Fruit fly (Drosophila melanogaster) whole organism, embryonic: ENCODE results near the gene CG7483.
A peak's percentile ranks its signal among the peaks of the same experiment; 100 is the strongest.

Experiments used
- Adf1 ChIP-seq: fragments of 200-800 bp; sonication (Bioruptor generic); IDR thresholded peaks from 2 replicates; pipeline ENCODE4 v1.3.6; 2022; ENCODE audit warnings: missing biosample characterization, missing genetic modification characterization
- Atf-2 ChIP-seq: fragments of 200-800 bp; sonication (Bioruptor generic); optimal IDR thresholded peaks from 2 replicates; lab custom pipeline; 2016; ENCODE audit warnings: missing biosample characterization, missing genetic modification characterization
- B-H2 ChIP-seq: fragments of 200-800 bp; sonication (Bioruptor generic); optimal IDR thresholded peaks from 2 replicates; lab custom pipeline; 2018; ENCODE audit warnings: missing biosample characterization, mild to moderate bottlenecking, missing genetic modification characterization
- Bdp1 ChIP-seq: fragments of 200-800 bp; sonication (Bioruptor generic); optimal IDR thresholded peaks from 3 replicates; lab custom pipeline; 2016; ENCODE audit warnings: missing biosample characterization, missing genetic modification characterization
- Blimp-1 ChIP-seq: fragments of 200-800 bp; sonication (Bioruptor generic); optimal IDR thresholded peaks from 3 replicates; lab custom pipeline; 2018; ENCODE audit warnings: missing biosample characterization, missing genetic modification characterization, mild to moderate bottlenecking, moderate library complexity, missing genetic modification reagents
- CG10321 ChIP-seq: fragments of 200-800 bp; sonication (Bioruptor generic); IDR thresholded peaks from 2 replicates; pipeline ENCODE4 v1.3.6; 2022; ENCODE audit warnings: missing biosample characterization, missing genetic modification characterization
- CG11085 ChIP-seq: fragments of 200-800 bp; sonication (Bioruptor generic); IDR thresholded peaks from 2 replicates; pipeline ENCODE4 v1.3.6; 2022; ENCODE audit warnings: missing biosample characterization, missing genetic modification characterization
- CG11560 ChIP-seq: fragments of 200-800 bp; sonication (Bioruptor generic); IDR thresholded peaks from 3 replicates; pipeline ENCODE4 v1.3.6; 2022; ENCODE audit warnings: missing biosample characterization, missing genetic modification characterization
- CG13287 ChIP-seq: fragments of 200-800 bp; sonication (Bioruptor generic); IDR thresholded peaks from 2 replicates; pipeline ENCODE4 v1.3.6; 2022; ENCODE audit warnings: missing biosample characterization, missing genetic modification characterization; ENCODE audit not compliant: partially characterized antibody
- CG14441 ChIP-seq: fragments of 200-800 bp; sonication (Bioruptor generic); IDR thresholded peaks from 2 replicates; pipeline ENCODE4 v1.3.6; 2022; ENCODE audit warnings: missing biosample characterization, missing genetic modification characterization
- CG15269 ChIP-seq: fragments of 200-800 bp; sonication (Bioruptor generic); optimal IDR thresholded peaks from 2 replicates; lab custom pipeline; 2018; ENCODE audit warnings: missing biosample characterization, mild to moderate bottlenecking, missing genetic modification characterization, moderate library complexity
- CG1529 ChIP-seq: fragments of 200-800 bp; sonication (Bioruptor generic); optimal IDR thresholded peaks from 3 replicates; lab custom pipeline; 2018; ENCODE audit warnings: missing biosample characterization, missing genetic modification characterization
- CG1603 ChIP-seq: fragments of 200-800 bp; sonication (Bioruptor generic); optimal IDR thresholded peaks from 2 replicates; lab custom pipeline; 2019; ENCODE audit warnings: missing biosample characterization, mild to moderate bottlenecking, missing genetic modification characterization, moderate library complexity
- CG16815 ChIP-seq: fragments of 200-800 bp; sonication (Bioruptor generic); optimal IDR thresholded peaks from 3 replicates; lab custom pipeline; 2017; ENCODE audit warnings: missing biosample characterization, mild to moderate bottlenecking, missing genetic modification characterization
- CG17361 ChIP-seq: fragments of 200-800 bp; sonication (Bioruptor generic); IDR thresholded peaks from 3 replicates; pipeline ENCODE4 v1.3.6; 2022; ENCODE audit warnings: missing biosample characterization, missing genetic modification characterization
- CG17829 ChIP-seq: fragments of 200-800 bp; optimal IDR thresholded peaks from 2 replicates; lab custom pipeline; 2019; ENCODE audit warnings: missing biosample characterization, mild to moderate bottlenecking, missing genetic modification characterization, moderate library complexity
- CG2889 ChIP-seq: fragments of 200-800 bp; sonication (Bioruptor generic); IDR thresholded peaks from 3 replicates; pipeline ENCODE4 v1.3.6; 2022; ENCODE audit warnings: missing biosample characterization, missing genetic modification characterization
- CG31388 ChIP-seq: fragments of 200-800 bp; sonication (Bioruptor generic); optimal IDR thresholded peaks from 2 replicates; lab custom pipeline; 2016; ENCODE audit warnings: missing biosample characterization, missing genetic modification characterization
- CG42726 ChIP-seq: fragments of 200-800 bp; sonication (Bioruptor generic); IDR thresholded peaks from 2 replicates; pipeline ENCODE4 v1.3.6; 2022; ENCODE audit warnings: missing biosample characterization, missing genetic modification characterization; ENCODE audit not compliant: partially characterized antibody
- CG6654 ChIP-seq: fragments of 200-800 bp; sonication (Bioruptor generic); optimal IDR thresholded peaks from 2 replicates; lab custom pipeline; 2017; ENCODE audit warnings: missing biosample characterization, mild to moderate bottlenecking, missing genetic modification characterization
- CG6813 ChIP-seq: fragments of 200-800 bp; sonication (Bioruptor generic); optimal IDR thresholded peaks from 2 replicates; lab custom pipeline; 2017; ENCODE audit warnings: missing biosample characterization, missing genetic modification characterization, mild to moderate bottlenecking, moderate library complexity, missing genetic modification reagents
- CG8359 ChIP-seq: fragments of 200-800 bp; sonication (Bioruptor generic); optimal IDR thresholded peaks from 2 replicates; lab custom pipeline; 2017; ENCODE audit warnings: missing biosample characterization, mild to moderate bottlenecking, missing genetic modification characterization, borderline replicate concordance
- CG8924 ChIP-seq: fragments of 200-800 bp; optimal IDR thresholded peaks from 3 replicates; lab custom pipeline; 2019; ENCODE audit warnings: missing biosample characterization, mild to moderate bottlenecking, missing genetic modification characterization, moderate library complexity
- CG9437 ChIP-seq: fragments of 200-800 bp; sonication (Bioruptor generic); optimal IDR thresholded peaks from 2 replicates; lab custom pipeline; 2018; ENCODE audit warnings: missing biosample characterization, mild to moderate bottlenecking, missing genetic modification characterization
- CTCF ChIP-seq: fragments of 200-800 bp; sonication (Bioruptor generic); optimal IDR thresholded peaks from 2 replicates; lab custom pipeline; 2017; ENCODE audit warnings: missing biosample characterization, mild to moderate bottlenecking, missing genetic modification characterization, moderate library complexity
- CoRest ChIP-seq: fragments of 200-800 bp; sonication (Bioruptor generic); optimal IDR thresholded peaks from 3 replicates; lab custom pipeline; 2018; ENCODE audit warnings: missing biosample characterization, mild to moderate bottlenecking, missing genetic modification characterization, moderate library complexity
- D19A ChIP-seq: fragments of 200-800 bp; optimal IDR thresholded peaks from 3 replicates; lab custom pipeline; 2019; ENCODE audit warnings: missing biosample characterization, mild to moderate bottlenecking, missing genetic modification characterization, moderate library complexity
- Dbx ChIP-seq: fragments of 200-800 bp; sonication (Bioruptor generic); IDR thresholded peaks from 3 replicates; pipeline ENCODE4 v1.3.6; 2022; ENCODE audit warnings: missing biosample characterization, missing genetic modification characterization
- Drgx ChIP-seq: fragments of 200-800 bp; sonication (Bioruptor generic); IDR thresholded peaks from 2 replicates; pipeline ENCODE4 v1.3.6; 2022; ENCODE audit warnings: missing biosample characterization, missing genetic modification characterization
- E2f1 ChIP-seq: fragments of 200-800 bp; sonication (Bioruptor generic); IDR thresholded peaks from 2 replicates; pipeline ENCODE4 v1.3.6; 2022; ENCODE audit warnings: missing biosample characterization, missing genetic modification characterization
- H15 ChIP-seq: fragments of 200-800 bp; sonication (Bioruptor generic); IDR thresholded peaks from 3 replicates; pipeline ENCODE4 v1.3.6; 2022; ENCODE audit warnings: missing biosample characterization, missing genetic modification characterization
- MTF-1 ChIP-seq: fragments of 200-800 bp; sonication (Bioruptor generic); optimal IDR thresholded peaks from 2 replicates; lab custom pipeline; 2018; ENCODE audit warnings: missing biosample characterization, mild to moderate bottlenecking, missing genetic modification characterization, borderline replicate concordance
- Mad ChIP-seq: fragments of 200-800 bp; sonication (Bioruptor generic); optimal IDR thresholded peaks from 2 replicates; lab custom pipeline; 2016; ENCODE audit warnings: missing biosample characterization, missing genetic modification characterization
- Mes4 ChIP-seq: fragments of 200-800 bp; sonication (Bioruptor generic); optimal IDR thresholded peaks from 2 replicates; lab custom pipeline; 2016; ENCODE audit warnings: missing biosample characterization, missing genetic modification characterization
- Sin3A ChIP-seq: fragments of >200 bp; optimal IDR thresholded peaks from 2 replicates; lab custom pipeline; 2018
- chinmo ChIP-seq: fragments of 200-800 bp; sonication (Bioruptor generic); IDR thresholded peaks from 4 replicates; pipeline ENCODE4 v1.3.6; 2022; ENCODE audit warnings: missing biosample characterization, missing genetic modification characterization; ENCODE audit not compliant: partially characterized antibody
- corto ChIP-seq: fragments of 200-800 bp; sonication (Bioruptor generic); optimal IDR thresholded peaks from 2 replicates; lab custom pipeline; 2016; ENCODE audit warnings: missing biosample characterization, mild to moderate bottlenecking, missing genetic modification characterization, moderate library complexity
- dmrt99B ChIP-seq: fragments of 200-800 bp; sonication (Bioruptor generic); optimal IDR thresholded peaks from 2 replicates; lab custom pipeline; 2018; ENCODE audit warnings: missing biosample characterization, mild to moderate bottlenecking, missing genetic modification characterization, moderate library complexity
- eve ChIP-seq, 2 experiments: fragments of >200 bp; optimal IDR thresholded peaks; 2 replicates each; lab custom pipeline; 2017; ENCODE audit warnings: missing biosample characterization in 2 of 2, missing genetic modification characterization in 2 of 2
- fd3F ChIP-seq: fragments of 200-800 bp; sonication (Bioruptor generic); optimal IDR thresholded peaks from 2 replicates; lab custom pipeline; 2018; ENCODE audit warnings: missing biosample characterization, mild to moderate bottlenecking, missing genetic modification characterization, moderate library complexity
- gcm ChIP-seq: fragments of 200-800 bp; sonication (Bioruptor generic); optimal IDR thresholded peaks from 2 replicates; lab custom pipeline; 2019; ENCODE audit warnings: missing biosample characterization, mild to moderate bottlenecking, missing genetic modification characterization, moderate library complexity
- jing ChIP-seq: fragments of 200-800 bp; sonication (Bioruptor generic); optimal IDR thresholded peaks from 2 replicates; lab custom pipeline; 2018; ENCODE audit warnings: missing biosample characterization, mild to moderate bottlenecking, missing genetic modification characterization
- mirr ChIP-seq: fragments of 200-800 bp; sonication (Bioruptor generic); optimal IDR thresholded peaks from 3 replicates; lab custom pipeline; 2018; ENCODE audit warnings: missing biosample characterization, mild to moderate bottlenecking, missing genetic modification characterization
- nerfin-1 ChIP-seq: fragments of 200-800 bp; sonication (Bioruptor generic); optimal IDR thresholded peaks from 3 replicates; lab custom pipeline; 2019; ENCODE audit warnings: missing biosample characterization, mild to moderate bottlenecking, missing genetic modification characterization, moderate library complexity
- onecut ChIP-seq: fragments of 200-800 bp; sonication (Bioruptor generic); IDR thresholded peaks from 2 replicates; pipeline ENCODE4 v1.3.6; 2022; ENCODE audit warnings: missing biosample characterization, missing genetic modification characterization
- p53 ChIP-seq: fragments of 200-800 bp; sonication (Bioruptor generic); optimal IDR thresholded peaks from 2 replicates; lab custom pipeline; 2016; ENCODE audit warnings: missing biosample characterization, missing genetic modification characterization
- sd ChIP-seq: fragments of 200-800 bp; sonication (Bioruptor generic); optimal IDR thresholded peaks from 3 replicates; lab custom pipeline; 2018; ENCODE audit warnings: missing biosample characterization, mild to moderate bottlenecking, missing genetic modification characterization, moderate library complexity
- stc ChIP-seq: fragments of 200-800 bp; sonication (Bioruptor generic); IDR thresholded peaks from 2 replicates; pipeline ENCODE4 v1.3.6; 2022; ENCODE audit warnings: missing biosample characterization, missing genetic modification characterization
- tll ChIP-seq, 2 experiments: fragments of 200-800 bp in 1 of 2; fragments of >200 bp in 1 of 2; sonication (Bioruptor generic) in 1 of 2; optimal IDR thresholded peaks; 2 replicates each; lab custom pipeline; 2017 to 2019; ENCODE audit warnings: missing biosample characterization in 2 of 2, missing genetic modification characterization in 2 of 2, mild to moderate bottlenecking in 1 of 2, moderate library complexity in 1 of 2
- yki ChIP-seq: fragments of >200 bp; optimal IDR thresholded peaks from 3 replicates; lab custom pipeline; 2018
- zen ChIP-seq: fragments of 200-800 bp; sonication (Bioruptor generic); optimal IDR thresholded peaks from 3 replicates; lab custom pipeline; 2018; ENCODE audit warnings: missing biosample characterization, mild to moderate bottlenecking, missing genetic modification characterization, moderate library complexity

Gene CG7483

dm6 chr3R:8349449-8350115 lies 36.6 kb downstream of the CG7483 start, which contains the start of gene Atg13 (continued):
- no peak for TF ChIP-seq yki (lab: Kevin White, UChicago)
- TF ChIP-seq CG9437 (GFP tag; lab: Kevin White, UChicago): peak; percentile 96
- TF ChIP-seq onecut (GFP tag; lab: Robert Waterston, UW): no peak
- TF ChIP-seq Blimp-1 (GFP tag; lab: Kevin White, UChicago): peak; percentile 2
- no peak for TF ChIP-seq CG10321
- peak; percentile 30 for TF ChIP-seq Mad (GFP tag; lab: Kevin White, UChicago)
- TF ChIP-seq Sin3A (lab: Kevin White, UChicago): peak; percentile 92
- no peak for TF ChIP-seq mirr
- no peak for TF ChIP-seq p53
- TF ChIP-seq zen (tag; lab: Kevin White, UChicago): peak; percentile 36
- TF ChIP-seq CG16815: peak; percentile 32
- TF ChIP-seq CG11085 (GFP tag; lab: Robert Waterston, UW): no peak
- TF ChIP-seq CG17829: peak; percentile 24
- no peak for TF ChIP-seq jing (GFP tag; lab: Kevin White, UChicago)
- peak; percentile 16 for TF ChIP-seq CG1603 (tag; lab: Kevin White, UChicago)
- no peak for TF ChIP-seq Mes4
- no peak for TF ChIP-seq CG31388 (GFP tag; lab: Kevin White, UChicago)
- no peak for TF ChIP-seq CG11560 (tag; lab: Robert Waterston, UW)
- no peak for TF ChIP-seq nerfin-1 (tag; lab: Kevin White, UChicago)
- peak; percentile 75; the same call in 1 of the 2 replicates for TF ChIP-seq Drgx
- no peak for TF ChIP-seq Adf1 (GFP tag; lab: Robert Waterston, UW)
- TF ChIP-seq corto (GFP tag; lab: Kevin White, UChicago): no peak
- TF ChIP-seq D19A (tag; lab: Kevin White, UChicago): no peak
- peak; percentile 72 for TF ChIP-seq CG13287 (GFP tag; lab: Robert Waterston, UW)
- no peak for TF ChIP-seq CG14441
- peak; percentile 82 for TF ChIP-seq CG42726 (GFP tag; lab: Robert Waterston, UW)
- no peak for TF ChIP-seq Bdp1
- no peak for TF ChIP-seq MTF-1 (GFP tag; lab: Kevin White, UChicago)
- TF ChIP-seq sd (tag; lab: Kevin White, UChicago): no peak
- peak; percentile 70 for TF ChIP-seq CoRest
- TF ChIP-seq H15 (GFP tag; lab: Robert Waterston, UW): no peak
- TF ChIP-seq B-H2 (GFP tag; lab: Kevin White, UChicago): peak; percentile 25
- no peak for TF ChIP-seq stc
- no peak for TF ChIP-seq CG15269
- peak in 1 of 2 experiments; percentile 93 for TF ChIP-seq tll (GFP tag; optimal IDR thresholded peaks at IDR 0.05; lab: Kevin White, UChicago)
- no peak for TF ChIP-seq CG6654 (GFP tag; lab: Kevin White, UChicago)
- TF ChIP-seq E2f1 (GFP tag; lab: Robert Waterston, UW): no peak
- TF ChIP-seq dmrt99B (tag; lab: Kevin White, UChicago): no peak
- TF ChIP-seq CG6813 (GFP tag; lab: Kevin White, UChicago): no peak
- TF ChIP-seq CG2889 (GFP tag; lab: Robert Waterston, UW): no peak
- peak; percentile 73; the same call in 2 of the 4 replicates for TF ChIP-seq chinmo (GFP tag; lab: Robert Waterston, UW)
- TF ChIP-seq CG17361 (GFP tag; lab: Robert Waterston, UW): peak; percentile 79
- no peak for TF ChIP-seq CTCF (GFP tag; lab: Kevin White, UChicago)
- TF ChIP-seq CG8924 (tag; lab: Kevin White, UChicago): peak; percentile 54
- no peak for TF ChIP-seq Atf-2 (GFP tag; lab: Kevin White, UChicago)
- no peak for TF ChIP-seq CG8359 (GFP tag; lab: Kevin White, UChicago)
- no peak for TF ChIP-seq eve (GFP tag; optimal IDR thresholded peaks at IDR 0.05; lab: Kevin White, UChicago)
- no peak for TF ChIP-seq Dbx (GFP tag; lab: Robert Waterston, UW)
- no peak for TF ChIP-seq CG1529
- no peak for TF ChIP-seq gcm
- no peak for TF ChIP-seq fd3F (GFP tag; lab: Kevin White, UChicago)
